Worm (Caenorhabditis elegans) whole organism, early embryonic: ENCODE measurements around the gene Y73C8C.8.
A peak's percentile ranks its signal among the peaks of the same experiment; 100 is the strongest.

Experiments used
- B0310.2 ChIP-seq: sonication (generic microtip); optimal IDR thresholded peaks from 2 replicates; lab custom pipeline; 2016; ENCODE audit warnings: mild to moderate bottlenecking, missing genetic modification characterization, missing compliant biosample characterization
- F13C5.2 ChIP-seq: sonication (generic microtip); optimal IDR thresholded peaks from 2 replicates; lab custom pipeline; 2017; ENCODE audit warnings: mild to moderate bottlenecking, missing genetic modification characterization, inconsistent platforms, missing compliant biosample characterization
- aly-1 ChIP-seq: sonication (generic microtip); optimal IDR thresholded peaks from 2 replicates; lab custom pipeline; 2016; ENCODE audit warnings: missing genetic modification characterization, missing compliant biosample characterization
- ama-1 ChIP-seq: fragments of 150-350 bp; optimal IDR thresholded peaks from 2 replicates; lab custom pipeline; 2014
- ceh-13 ChIP-seq: fragments of 200-800 bp; sonication (Bioruptor generic); optimal IDR thresholded peaks from 2 replicates; lab custom pipeline; 2018; ENCODE audit warnings: mild to moderate bottlenecking, missing genetic modification characterization, missing compliant biosample characterization
- ceh-36 ChIP-seq: sonication (generic microtip); optimal IDR thresholded peaks from 2 replicates; lab custom pipeline; 2016; ENCODE audit warnings: missing genetic modification characterization, inconsistent platforms, missing compliant biosample characterization
- ets-7 ChIP-seq: sonication (generic microtip); optimal IDR thresholded peaks from 2 replicates; lab custom pipeline; 2016; ENCODE audit warnings: missing genotype, missing genetic modification characterization, missing compliant biosample characterization
- flt-1 ChIP-seq: fragments of 200-800 bp; sonication (Bioruptor generic); IDR thresholded peaks from 2 replicates; pipeline ENCODE4 v1.3.6; 2022; ENCODE audit warnings: missing genetic modification characterization, missing compliant biosample characterization
- hmbx-1 ChIP-seq: sonication (generic microtip); optimal IDR thresholded peaks from 2 replicates; lab custom pipeline; 2016; ENCODE audit warnings: mild to moderate bottlenecking, missing genetic modification characterization, missing compliant biosample characterization
- hmg-4 ChIP-seq: fragments of 200-800 bp; sonication (Bioruptor generic); optimal IDR thresholded peaks from 2 replicates; lab custom pipeline; 2018; ENCODE audit warnings: mild to moderate bottlenecking, missing genetic modification characterization, missing compliant biosample characterization
- hnd-1 ChIP-seq: sonication (generic microtip); optimal IDR thresholded peaks from 2 replicates; lab custom pipeline; 2016; ENCODE audit warnings: missing genetic modification characterization, missing compliant biosample characterization
- pes-1 ChIP-seq: fragments of 200-800 bp; sonication (Bioruptor generic); IDR thresholded peaks from 2 replicates; pipeline ENCODE4 v1.3.6; 2022; ENCODE audit warnings: missing genetic modification reagents, missing genetic modification characterization, missing compliant biosample characterization
- scrt-1 ChIP-seq: fragments of 200-800 bp; sonication (Bioruptor generic); IDR thresholded peaks from 2 replicates; pipeline ENCODE4 v1.3.6; 2022; ENCODE audit warnings: missing genetic modification characterization, missing compliant biosample characterization
- sea-1 ChIP-seq: fragments of 200-800 bp; sonication (Bioruptor generic); conservative IDR thresholded peaks from 2 replicates; pipeline ENCODE4 v1.3.6; 2022; ENCODE audit warnings: missing genetic modification characterization, missing compliant biosample characterization
- tbx-11 ChIP-seq: fragments of 200-800 bp; sonication (Bioruptor generic); IDR thresholded peaks from 2 replicates; pipeline ENCODE4 v1.3.6; 2022; ENCODE audit warnings: missing genetic modification characterization, missing compliant biosample characterization
- tbx-37 ChIP-seq: fragments of 200-800 bp; sonication (Bioruptor generic); conservative IDR thresholded peaks from 2 replicates; pipeline ENCODE4 v1.3.6; 2022; ENCODE audit warnings: missing genetic modification reagents, missing genetic modification characterization, missing compliant biosample characterization
- tra-4 ChIP-seq: sonication (generic microtip); optimal IDR thresholded peaks from 2 replicates; lab custom pipeline; 2017; ENCODE audit warnings: missing genetic modification characterization, missing compliant biosample characterization

Y73C8C.8 gene

ce11 chrV:3132116-3132515 lies 18.5 kb upstream of the Y73C8C.8 start:
- TF ChIP-seq hmg-4 (GFP tag; lab: Kevin White, UChicago) (no peak), tra-4 (tag; lab: Kevin White, UChicago) (no peak), tbx-11 (GFP tag; lab: Robert Waterston, UW) (no peak), pes-1 (0 out of 2 replicates have a peak, but pooled peaks have one; percentile 30), hmbx-1 (tag; lab: Kevin White, UChicago) (no peak), sea-1 (GFP tag; lab: Robert Waterston, UW) (no peak)

- TF ChIP-seq ceh-13 (GFP tag; lab: Kevin White, UChicago) (no peak), sea-1 (GFP tag; lab: Robert Waterston, UW) (no peak), flt-1 (GFP tag; lab: Robert Waterston, UW) (no peak), ceh-36 (tag; lab: Kevin White, UChicago) (no peak), tbx-11 (GFP tag; lab: Robert Waterston, UW) (no peak), hmbx-1 (tag; lab: Kevin White, UChicago) (no peak), tra-4 (tag; lab: Kevin White, UChicago) (no peak), ets-7 (no peak), scrt-1 (GFP tag; lab: Robert Waterston, UW) (no peak), hnd-1 (tag; lab: Kevin White, UChicago) (no peak)
Measured at ce11 chrV:3128803-3129202, 15.2 kb upstream of the Y73C8C.8 start, which contains the start of gene tat-6. Gene tat-6, plus strand, starts transcription at chrV:3129103.

- TF ChIP-seq aly-1 (tag; lab: Kevin White, UChicago) = no peak
- no peak for TF ChIP-seq tra-4 (tag; lab: Kevin White, UChicago)
- no peak for TF ChIP-seq tbx-37
- TF ChIP-seq hmbx-1 (tag; lab: Kevin White, UChicago) = no peak
- no peak for TF ChIP-seq F13C5.2 (tag; lab: Kevin White, UChicago)
- no peak for TF ChIP-seq ceh-13 (GFP tag; lab: Kevin White, UChicago)
- TF ChIP-seq ama-1 (lab: Kevin White, UChicago) = no peak
- no peak for TF ChIP-seq hnd-1 (tag; lab: Kevin White, UChicago)
- TF ChIP-seq ets-7 = no peak
- no peak for TF ChIP-seq sea-1 (GFP tag; lab: Robert Waterston, UW)
- no peak for TF ChIP-seq tbx-11 (GFP tag; lab: Robert Waterston, UW)
- TF ChIP-seq pes-1 = no peak
- no peak for TF ChIP-seq ceh-36 (tag; lab: Kevin White, UChicago)
- TF ChIP-seq B0310.2 (tag; lab: Kevin White, UChicago) = no peak
- TF ChIP-seq scrt-1 (GFP tag; lab: Robert Waterston, UW) = no peak
- TF ChIP-seq flt-1 (GFP tag; lab: Robert Waterston, UW) = no peak
- no peak for TF ChIP-seq hmg-4 (GFP tag; lab: Kevin White, UChicago)
Measured at ce11 chrV:3127670-3128069, 14.0 kb upstream of the Y73C8C.8 start, which contains the start of gene Y73C8C.10. Gene Y73C8C.10, minus strand, starts transcription at chrV:3127770.

ce11 chrV:3124912-3125311 lies 11.3 kb upstream of the Y73C8C.8 start, which contains the start of gene Y73C8C.12:
Gene Y73C8C.12, plus strand, starts transcription at chrV:3125212.
- TF ChIP-seq tbx-37 = no peak
- no peak for TF ChIP-seq tbx-11 (GFP tag; lab: Robert Waterston, UW)
- TF ChIP-seq ceh-13 (GFP tag; lab: Kevin White, UChicago) = no peak
- no peak for TF ChIP-seq flt-1 (GFP tag; lab: Robert Waterston, UW)
- TF ChIP-seq ceh-36 (tag; lab: Kevin White, UChicago) = no peak
- TF ChIP-seq aly-1 (tag; lab: Kevin White, UChicago) = no peak
- TF ChIP-seq ets-7 = no peak
- TF ChIP-seq hmg-4 (GFP tag; lab: Kevin White, UChicago) = no peak
- no peak for TF ChIP-seq sea-1 (GFP tag; lab: Robert Waterston, UW)
- no peak for TF ChIP-seq ama-1 (lab: Kevin White, UChicago)
- TF ChIP-seq pes-1 = no peak
- no peak for TF ChIP-seq F13C5.2 (tag; lab: Kevin White, UChicago)
- TF ChIP-seq B0310.2 (tag; lab: Kevin White, UChicago) = no peak
- TF ChIP-seq scrt-1 (GFP tag; lab: Robert Waterston, UW) = no peak
- TF ChIP-seq hmbx-1 (tag; lab: Kevin White, UChicago) = no peak
- TF ChIP-seq hnd-1 (tag; lab: Kevin White, UChicago) = no peak
- TF ChIP-seq tra-4 (tag; lab: Kevin White, UChicago) = no peak

ce11 chrV:3122403-3122802 lies 8.8 kb upstream of the Y73C8C.8 start:
- TF ChIP-seq tra-4 (tag; lab: Kevin White, UChicago) (no peak), hmg-4 (GFP tag; lab: Kevin White, UChicago) (no peak), scrt-1 (GFP tag; lab: Robert Waterston, UW) (no peak), ets-7 (no peak), F13C5.2 (tag; lab: Kevin White, UChicago) (no peak), hnd-1 (tag; lab: Kevin White, UChicago) (no peak), aly-1 (tag; lab: Kevin White, UChicago) (no peak), pes-1 (no peak), ama-1 (lab: Kevin White, UChicago) (no peak)

ce11 chrV:3121743-3122142 lies 8.1 kb upstream of the Y73C8C.8 start, which contains the start of gene srt-56:
Gene srt-56, minus strand, starts transcription at chrV:3121843.
- TF ChIP-seq hmbx-1 (tag; lab: Kevin White, UChicago) (no peak), tbx-11 (GFP tag; lab: Robert Waterston, UW) (no peak), scrt-1 (GFP tag; lab: Robert Waterston, UW) (no peak), flt-1 (GFP tag; lab: Robert Waterston, UW) (no peak)

- TF ChIP-seq F13C5.2 (tag; lab: Kevin White, UChicago) = no peak
- no peak for TF ChIP-seq hnd-1 (tag; lab: Kevin White, UChicago)
- TF ChIP-seq hmbx-1 (tag; lab: Kevin White, UChicago) = no peak
- no peak for TF ChIP-seq sea-1 (GFP tag; lab: Robert Waterston, UW)
- TF ChIP-seq ets-7 = no peak
- TF ChIP-seq aly-1 (tag; lab: Kevin White, UChicago) = no peak
- TF ChIP-seq ama-1 (lab: Kevin White, UChicago) = no peak
- no peak for TF ChIP-seq tbx-11 (GFP tag; lab: Robert Waterston, UW)
- TF ChIP-seq ceh-13 (GFP tag; lab: Kevin White, UChicago) = no peak
Measured at ce11 chrV:3119185-3119584, 5.5 kb upstream of the Y73C8C.8 start.
